Worm (Caenorhabditis elegans) whole organism, L4 larva: ENCODE data around the gene F38A1.6.

Experiments
- F26F4.8 ChIP-seq: fragments of 200-800 bp; sonication (Bioruptor generic); conservative IDR thresholded peaks from 2 replicates; pipeline ENCODE4 v1.3.6; 2022; ENCODE audit warnings: missing genetic modification characterization, missing compliant biosample characterization
- F37D6.2 ChIP-seq: sonication (generic microtip); optimal IDR thresholded peaks from 2 replicates; lab custom pipeline; 2016; ENCODE audit warnings: mild to moderate bottlenecking, missing genetic modification characterization, missing compliant biosample characterization
- F44E2.7 ChIP-seq: fragments of 200-800 bp; sonication (Bioruptor generic); IDR thresholded peaks from 2 replicates; pipeline ENCODE4 v2.1.2; 2022; ENCODE audit warnings: missing genetic modification characterization, missing compliant biosample characterization
- T20F7.1 ChIP-seq: fragments of 200-800 bp; sonication (Bioruptor generic); optimal IDR thresholded peaks from 2 replicates; lab custom pipeline; 2018; ENCODE audit warnings: mild to moderate bottlenecking, missing genetic modification characterization, missing compliant biosample characterization
- T26A8.4 ChIP-seq: fragments of 200-800 bp; sonication (Bioruptor generic); IDR thresholded peaks from 2 replicates; pipeline ENCODE4 v1.3.6; 2022; ENCODE audit warnings: missing genetic modification characterization, missing compliant biosample characterization
- Y5F2A.4 ChIP-seq: fragments of 200-800 bp; sonication (Bioruptor generic); optimal IDR thresholded peaks from 2 replicates; lab custom pipeline; 2018; ENCODE audit warnings: mild to moderate bottlenecking, missing genetic modification characterization, missing compliant biosample characterization
- Y75B8A.6 ChIP-seq: fragments of 200-800 bp; sonication (Bioruptor generic); IDR thresholded peaks from 2 replicates; pipeline ENCODE4 v1.3.6; 2022; ENCODE audit warnings: missing genetic modification reagents, missing genetic modification characterization, missing compliant biosample characterization
- ama-1 ChIP-seq: fragments of 150-350 bp; optimal IDR thresholded peaks from 2 replicates; lab custom pipeline; 2014; ENCODE audit warnings: inconsistent platforms, mixed read lengths
- arid-1 ChIP-seq: fragments of 200-800 bp; sonication (Bioruptor generic); conservative IDR thresholded peaks from 2 replicates; pipeline ENCODE4 v1.3.6; 2022; ENCODE audit warnings: missing genetic modification reagents, missing genetic modification characterization, missing compliant biosample characterization
- ceh-32 ChIP-seq: sonication (generic microtip); optimal IDR thresholded peaks from 2 replicates; lab custom pipeline; 2016; ENCODE audit warnings: mild to moderate bottlenecking, missing genetic modification characterization, missing compliant biosample characterization; ENCODE audit not compliant: poor library complexity
- ctbp-1 ChIP-seq: fragments of 200-800 bp; sonication (Bioruptor generic); IDR thresholded peaks from 2 replicates; pipeline ENCODE4 v1.3.6; 2022; ENCODE audit warnings: missing genetic modification reagents, missing genetic modification characterization, missing compliant biosample characterization
- daf-12 ChIP-seq: fragments of 150-350 bp; optimal IDR thresholded peaks from 2 replicates; lab custom pipeline; 2014; ENCODE audit warnings: missing biosample characterization, missing genetic modification reagents, missing genetic modification characterization
- dmd-9 ChIP-seq: fragments of 200-800 bp; sonication (Bioruptor generic); IDR thresholded peaks from 2 replicates; pipeline ENCODE4 v1.3.6; 2022; ENCODE audit warnings: missing genetic modification reagents, missing genetic modification characterization, missing compliant biosample characterization
- duxl-1 ChIP-seq: sonication (generic microtip); optimal IDR thresholded peaks from 2 replicates; lab custom pipeline; 2016; ENCODE audit warnings: mild to moderate bottlenecking, missing genetic modification characterization, moderate library complexity, missing compliant biosample characterization; ENCODE audit not compliant: poor library complexity
- egl-27 ChIP-seq: sonication (generic microtip); optimal IDR thresholded peaks from 3 replicates; lab custom pipeline; 2017; ENCODE audit warnings: missing biosample characterization, missing genetic modification reagents, missing genetic modification characterization
- egl-43 ChIP-seq: fragments of 200-800 bp; sonication (Bioruptor generic); IDR thresholded peaks from 2 replicates; pipeline ENCODE4 v1.3.6; 2022; ENCODE audit warnings: missing genetic modification reagents, missing genetic modification characterization, missing compliant biosample characterization
- fkh-10 ChIP-seq: fragments of 150-350 bp; optimal IDR thresholded peaks from 2 replicates; lab custom pipeline; 2014; ENCODE audit warnings: missing biosample characterization, missing genetic modification reagents, missing genetic modification characterization
- hif-1 ChIP-seq, 2 experiments: sonication (generic microtip); optimal IDR thresholded peaks; 2 replicates each; lab custom pipeline; 2016 to 2017; ENCODE audit warnings: missing compliant biosample characterization in 2 of 2, missing genetic modification characterization in 2 of 2, missing genetic modification reagents in 2 of 2, missing genotype in 2 of 2, mild to moderate bottlenecking in 1 of 2
- hlh-11 ChIP-seq: fragments of 200-800 bp; sonication (Bioruptor generic); optimal IDR thresholded peaks from 2 replicates; lab custom pipeline; 2018; ENCODE audit warnings: mild to moderate bottlenecking, missing genetic modification characterization, missing compliant biosample characterization
- hlh-30 ChIP-seq: sonication (generic microtip); optimal IDR thresholded peaks from 2 replicates; lab custom pipeline; 2017; ENCODE audit warnings: antibody characterized with exemption, mild to moderate bottlenecking, missing genetic modification characterization, missing compliant biosample characterization; ENCODE audit not compliant: insufficient read depth
- hmg-1.1 ChIP-seq: fragments of 200-800 bp; sonication (Bioruptor generic); IDR thresholded peaks from 2 replicates; pipeline ENCODE4 v1.3.6; 2022; ENCODE audit warnings: missing genetic modification reagents, missing genetic modification characterization, missing compliant biosample characterization
- jun-1 ChIP-seq: fragments of 150-350 bp; optimal IDR thresholded peaks from 2 replicates; lab custom pipeline; 2014; ENCODE audit warnings: missing biosample characterization, missing genetic modification reagents, missing genetic modification characterization
- lin-15B ChIP-seq: fragments of 150-350 bp; sonication (generic microtip); optimal IDR thresholded peaks from 3 replicates; lab custom pipeline; 2014; ENCODE audit warnings: missing biosample characterization, missing genetic modification characterization
- lin-38 ChIP-seq: fragments of 200-800 bp; sonication (Bioruptor generic); IDR thresholded peaks from 2 replicates; pipeline ENCODE4 v1.3.6; 2022; ENCODE audit warnings: missing genetic modification reagents, missing genetic modification characterization, missing compliant biosample characterization
- lin-39 ChIP-seq: fragments of 150-350 bp; optimal IDR thresholded peaks from 2 replicates; lab custom pipeline; 2014; ENCODE audit warnings: missing biosample characterization, missing genetic modification reagents, missing genetic modification characterization
- lir-3 ChIP-seq: sonication (generic microtip); optimal IDR thresholded peaks from 2 replicates; lab custom pipeline; 2016; ENCODE audit warnings: mild to moderate bottlenecking, missing genetic modification characterization, missing compliant biosample characterization
- lsy-2 ChIP-seq, 2 experiments: fragments of 150-350 bp in 1 of 2; sonication (generic microtip) in 1 of 2; optimal IDR thresholded peaks; 2 replicates each; lab custom pipeline; 2014 to 2017; ENCODE audit warnings: missing biosample characterization in 2 of 2, missing genetic modification characterization in 2 of 2
- madf-5 ChIP-seq, 2 experiments: fragments of 200-800 bp; sonication (Bioruptor generic); IDR thresholded peaks; 2 replicates each; pipeline ENCODE4 v1.3.6; 2022; ENCODE audit warnings: missing compliant biosample characterization in 2 of 2, missing genetic modification characterization in 2 of 2
- mes-2 ChIP-seq: sonication (generic microtip); optimal IDR thresholded peaks from 2 replicates; lab custom pipeline; 2016; ENCODE audit warnings: missing genotype, mild to moderate bottlenecking, missing genetic modification characterization, missing compliant biosample characterization; ENCODE audit not compliant: poor library complexity, severe bottlenecking
- mxl-3 ChIP-seq: fragments of 200-800 bp; sonication (Bioruptor generic); optimal IDR thresholded peaks from 2 replicates; lab custom pipeline; 2018; ENCODE audit warnings: mild to moderate bottlenecking, missing genetic modification characterization, missing compliant biosample characterization
- nhr-10 ChIP-seq: fragments of 150-350 bp; optimal IDR thresholded peaks from 2 replicates; lab custom pipeline; 2014; ENCODE audit warnings: missing biosample characterization, missing genetic modification characterization
- nhr-102 ChIP-seq: sonication (generic microtip); optimal IDR thresholded peaks from 2 replicates; lab custom pipeline; 2016; ENCODE audit warnings: mild to moderate bottlenecking, missing genetic modification characterization, moderate library complexity, missing compliant biosample characterization
- nhr-11 ChIP-seq: fragments of 150-350 bp; optimal IDR thresholded peaks from 2 replicates; lab custom pipeline; 2014; ENCODE audit warnings: missing biosample characterization, missing genetic modification characterization
- nhr-237 ChIP-seq: sonication (generic microtip); optimal IDR thresholded peaks from 2 replicates; lab custom pipeline; 2017; ENCODE audit warnings: missing biosample characterization, missing genetic modification characterization
- nhr-42 ChIP-seq: fragments of 200-800 bp; sonication (Bioruptor generic); IDR thresholded peaks from 2 replicates; pipeline ENCODE4 v1.3.6; 2022; ENCODE audit warnings: missing genetic modification characterization, missing compliant biosample characterization
- nhr-48 ChIP-seq: sonication (generic microtip); optimal IDR thresholded peaks from 2 replicates; lab custom pipeline; 2016; ENCODE audit warnings: mild to moderate bottlenecking, missing genetic modification characterization, missing compliant biosample characterization
- nhr-6 ChIP-seq: fragments of 150-350 bp; optimal IDR thresholded peaks from 2 replicates; lab custom pipeline; 2014; ENCODE audit warnings: missing biosample characterization, missing genetic modification characterization
- pha-4 ChIP-seq, 2 experiments: fragments of 150-350 bp in 1 of 2; fragments of 200-800 bp in 1 of 2; sonication (Bioruptor generic) in 1 of 2; IDR thresholded peaks in 1 of 2; optimal IDR thresholded peaks in 1 of 2; 2 replicates each; pipeline versions ENCODE4 v1.3.6 to Lab custom; 2014 to 2022; ENCODE audit warnings: missing genetic modification characterization in 2 of 2, missing genetic modification reagents in 2 of 2, missing biosample characterization in 1 of 2, missing compliant biosample characterization in 1 of 2
- pqm-1 ChIP-seq: sonication (generic microtip); optimal IDR thresholded peaks from 2 replicates; lab custom pipeline; 2017; ENCODE audit warnings: missing biosample characterization, missing genetic modification characterization
- rbr-2 ChIP-seq: sonication (generic microtip); optimal IDR thresholded peaks from 2 replicates; lab custom pipeline; 2016; ENCODE audit warnings: missing genotype, missing genetic modification characterization, missing compliant biosample characterization
- saeg-2 ChIP-seq: fragments of 200-800 bp; sonication (Bioruptor generic); IDR thresholded peaks from 2 replicates; pipeline ENCODE4 v1.3.6; 2022; ENCODE audit warnings: missing genetic modification reagents, missing genetic modification characterization, missing compliant biosample characterization
- skn-1 ChIP-seq: fragments of 150-350 bp; optimal IDR thresholded peaks from 2 replicates; lab custom pipeline; 2014; ENCODE audit warnings: missing biosample characterization, missing genetic modification characterization
- snpc-1.2 ChIP-seq: fragments of 200-800 bp; sonication (Bioruptor generic); IDR thresholded peaks from 2 replicates; pipeline ENCODE4 v1.3.6; 2022; ENCODE audit warnings: missing genetic modification reagents, missing genetic modification characterization, missing compliant biosample characterization
- snpc-4 ChIP-seq: fragments of 150-350 bp; optimal IDR thresholded peaks from 2 replicates; lab custom pipeline; 2014; ENCODE audit warnings: missing biosample characterization, missing genetic modification characterization
- spr-1 ChIP-seq: sonication (generic microtip); optimal IDR thresholded peaks from 2 replicates; lab custom pipeline; 2016; ENCODE audit warnings: mild to moderate bottlenecking, missing genetic modification characterization, missing compliant biosample characterization
- spr-3 ChIP-seq: fragments of 200-800 bp; sonication (Bioruptor generic); optimal IDR thresholded peaks from 2 replicates; lab custom pipeline; 2018; ENCODE audit warnings: mild to moderate bottlenecking, missing genetic modification characterization, missing compliant biosample characterization
- unc-39 ChIP-seq: sonication (generic microtip); optimal IDR thresholded peaks from 2 replicates; lab custom pipeline; 2017; ENCODE audit warnings: missing biosample characterization, missing genetic modification characterization
- vab-7 ChIP-seq: fragments of 200-800 bp; sonication (Bioruptor generic); IDR thresholded peaks from 2 replicates; pipeline ENCODE4 v1.3.6; 2022; ENCODE audit warnings: missing genetic modification reagents, missing genetic modification characterization, missing compliant biosample characterization
- zag-1 ChIP-seq: fragments of 150-350 bp; optimal IDR thresholded peaks from 2 replicates; lab custom pipeline; 2014; ENCODE audit warnings: missing biosample characterization, missing genetic modification characterization
- zfp-2 ChIP-seq: sonication (generic microtip); optimal IDR thresholded peaks from 2 replicates; lab custom pipeline; 2016; ENCODE audit warnings: mild to moderate bottlenecking, missing genetic modification characterization, missing compliant biosample characterization
- zip-11 ChIP-seq: fragments of 200-800 bp; sonication (Bioruptor generic); IDR thresholded peaks from 2 replicates; pipeline ENCODE4 v1.3.6; 2022; ENCODE audit warnings: missing genetic modification characterization, missing compliant biosample characterization
- ztf-7 ChIP-seq: fragments of 150-350 bp; optimal IDR thresholded peaks from 2 replicates; lab custom pipeline; 2014; ENCODE audit warnings: missing biosample characterization, missing genetic modification characterization

The F38A1.6 gene

DNA sequence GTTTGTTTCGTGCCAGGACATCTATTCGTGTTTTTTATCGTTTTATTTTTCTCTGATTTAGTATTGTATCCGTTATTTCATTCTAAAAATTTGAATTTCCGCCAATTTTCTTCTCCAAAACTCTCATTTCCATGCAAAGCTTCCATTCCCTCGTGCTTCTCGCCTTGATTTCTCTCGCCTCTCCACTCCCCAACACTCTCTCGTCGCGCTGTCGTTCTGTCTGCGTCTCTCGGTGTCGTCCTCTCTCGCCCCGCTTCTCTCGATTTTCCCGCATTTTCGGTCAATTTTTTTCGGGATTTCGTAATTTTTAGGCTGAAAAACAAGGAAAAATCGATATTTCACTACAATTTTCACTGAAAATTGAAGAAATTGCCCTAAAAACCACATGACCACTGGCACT lies 22.9 kb downstream of the F38A1.6 start, which contains the start of gene C09E9.1 (continued):
- no peak for TF ChIP-seq nhr-6 (tag; lab: Kevin White, UChicago)
- TF ChIP-seq hlh-30 (tag; lab: Kevin White, UChicago): peak; percentile 95
- TF ChIP-seq lir-3: no peak
- TF ChIP-seq arid-1 (GFP tag; lab: Robert Waterston, UW): no peak
- TF ChIP-seq daf-12 (tag; lab: Kevin White, UChicago): no peak
- peak in 1 of 2 experiments; percentile 33 for TF ChIP-seq hif-1 (tag; optimal IDR thresholded peaks at IDR 0.05; lab: Kevin White, UChicago)
- no peak for TF ChIP-seq pqm-1 (tag; lab: Kevin White, UChicago)
- no peak for TF ChIP-seq duxl-1 (tag; lab: Kevin White, UChicago)
- no peak for TF ChIP-seq lin-15B (tag; lab: Kevin White, UChicago)
- no peak for TF ChIP-seq F26F4.8
- no peak for TF ChIP-seq Y75B8A.6 (GFP tag; lab: Robert Waterston, UW)
- no peak for TF ChIP-seq nhr-10 (tag; lab: Kevin White, UChicago)
- TF ChIP-seq madf-5 (GFP tag; IDR thresholded peaks at IDR 0.05; lab: Robert Waterston, UW): no peak
- TF ChIP-seq spr-3 (GFP tag; lab: Kevin White, UChicago): no peak
- TF ChIP-seq fkh-10 (GFP tag; lab: Kevin White, UChicago): no peak
- no peak for TF ChIP-seq zip-11
- TF ChIP-seq mxl-3 (GFP tag; lab: Kevin White, UChicago): peak; percentile 76
- TF ChIP-seq jun-1 (tag; lab: Kevin White, UChicago): no peak
- TF ChIP-seq unc-39 (tag; lab: Kevin White, UChicago): no peak
- no peak for TF ChIP-seq nhr-102 (tag; lab: Kevin White, UChicago)
- no peak for TF ChIP-seq skn-1 (tag; lab: Kevin White, UChicago)
- no peak for TF ChIP-seq T26A8.4 (GFP tag; lab: Robert Waterston, UW)
- TF ChIP-seq ctbp-1 (GFP tag; lab: Robert Waterston, UW): no peak
- no peak for TF ChIP-seq vab-7 (GFP tag; lab: Robert Waterston, UW)
- peak; percentile 50 for TF ChIP-seq rbr-2 (tag; lab: Kevin White, UChicago)
- TF ChIP-seq zfp-2: no peak
- TF ChIP-seq lin-38 (GFP tag; lab: Robert Waterston, UW): peak; percentile 69
- TF ChIP-seq mes-2 (tag; lab: Kevin White, UChicago): peak; percentile 48
- no peak for TF ChIP-seq nhr-237 (tag; lab: Kevin White, UChicago)
- no peak for TF ChIP-seq saeg-2 (GFP tag; lab: Robert Waterston, UW)
- no peak for TF ChIP-seq zag-1 (tag; lab: Kevin White, UChicago)
- peak; percentile 75 for TF ChIP-seq hlh-11 (tag; lab: Kevin White, UChicago)
- no peak for TF ChIP-seq F37D6.2 (tag; lab: Kevin White, UChicago)
- TF ChIP-seq snpc-1.2: no peak
- peak; percentile 13 for TF ChIP-seq ztf-7 (tag; lab: Kevin White, UChicago)
- TF ChIP-seq lin-39: no peak
- TF ChIP-seq lsy-2 (tag; optimal IDR thresholded peaks at IDR 0.05; lab: Kevin White, UChicago): peak in 1 of 2 experiments; percentile 74
- TF ChIP-seq nhr-11 (tag; lab: Kevin White, UChicago): peak; percentile 27
- TF ChIP-seq ceh-32 (tag; lab: Kevin White, UChicago): no peak
- no peak for TF ChIP-seq F44E2.7 (GFP tag; lab: Robert Waterston, UW)
- TF ChIP-seq spr-1: no peak
- TF ChIP-seq T20F7.1 (GFP tag; lab: Kevin White, UChicago): peak; percentile 75
- TF ChIP-seq pha-4 (GFP tag; IDR thresholded peaks at IDR 0.05; lab: Robert Waterston, UW): no peak
- TF ChIP-seq pha-4 (tag; optimal IDR thresholded peaks at IDR 0.05; lab: Kevin White, UChicago): no peak
- no peak for TF ChIP-seq egl-27 (tag; lab: Kevin White, UChicago)
- TF ChIP-seq dmd-9 (GFP tag; lab: Robert Waterston, UW): 0 out of 2 replicates have a peak, but pooled peaks have one; percentile 38
- no peak for TF ChIP-seq Y5F2A.4 (GFP tag; lab: Kevin White, UChicago)
- no peak for TF ChIP-seq nhr-48 (tag; lab: Kevin White, UChicago)
- TF ChIP-seq nhr-42 (GFP tag; lab: Robert Waterston, UW): no peak
- TF ChIP-seq egl-43 (GFP tag; lab: Robert Waterston, UW): no peak
- no peak for TF ChIP-seq snpc-4 (tag; lab: Kevin White, UChicago)
- TF ChIP-seq ama-1: no peak
- peak; percentile 79 for TF ChIP-seq hmg-1.1
